Fruit fly (Drosophila melanogaster): Measurements from ENCODE around the gene CG2889.

DNA sequence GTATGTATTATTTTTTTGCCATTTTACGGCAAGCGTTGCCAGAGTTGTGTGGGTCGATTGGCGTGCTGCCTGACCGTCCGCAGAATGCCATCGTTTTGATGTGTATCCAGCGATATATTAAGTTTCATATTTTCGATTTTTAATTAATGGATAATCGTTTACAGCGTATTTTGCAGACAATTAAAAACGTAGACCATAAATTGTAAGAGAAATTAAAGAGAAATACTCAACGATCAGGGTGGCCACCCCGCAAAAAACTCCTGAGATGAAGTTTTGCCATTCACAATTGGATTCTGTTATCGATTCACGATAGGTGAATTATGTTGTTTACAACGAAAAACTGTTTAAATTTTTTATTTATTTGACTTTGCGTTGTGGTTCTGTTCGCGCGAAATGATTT lies 887 bp downstream of the CG2889 start, which contains the start of gene nocte:
- TF ChIP-seq CTCF (optimal IDR thresholded peaks at IDR 0.05) (no peak), CG8478 (optimal IDR thresholded peaks at IDR 0.05) (no peak)

Data from S2 (cell line).